Worm (Caenorhabditis elegans): ENCODE data around the gene marg-1.

DNA sequence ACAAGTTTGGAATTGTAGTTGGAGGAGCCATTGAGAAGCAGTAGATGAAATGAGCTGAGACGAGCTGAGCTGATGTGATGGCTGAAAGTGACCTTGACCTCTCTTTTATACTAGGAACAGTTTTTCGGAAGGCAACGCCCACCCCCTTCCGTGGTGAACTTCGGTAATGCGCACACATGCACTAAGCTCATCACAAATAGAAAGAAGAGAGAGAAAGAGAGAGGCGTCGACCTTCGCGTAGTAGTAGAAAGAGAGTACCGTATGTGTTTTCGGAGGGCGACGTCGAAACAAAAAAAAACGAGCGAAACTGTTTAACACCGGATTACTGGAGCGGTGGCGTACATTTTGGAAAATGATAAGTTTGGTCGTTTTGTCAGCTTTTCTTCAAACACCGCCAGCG is at the start of gene marg-1:
- TF ChIP-seq hnd-1 (tag; optimal IDR thresholded peaks at IDR 0.05) (no peak), ama-1 (optimal IDR thresholded peaks at IDR 0.05) (no peak), tra-4 (tag; optimal IDR thresholded peaks at IDR 0.05) (no peak), flt-1 (GFP tag; IDR thresholded peaks at IDR 0.05) (no peak), tbx-11 (GFP tag; IDR thresholded peaks at IDR 0.05) (no peak), ceh-13 (GFP tag; optimal IDR thresholded peaks at IDR 0.05) (no peak), scrt-1 (GFP tag; IDR thresholded peaks at IDR 0.05) (no peak), tbx-37 (GFP tag; conservative IDR thresholded peaks at IDR 0.05) (no peak), hmg-4 (GFP tag; optimal IDR thresholded peaks at IDR 0.05) (no peak), F13C5.2 (tag; optimal IDR thresholded peaks at IDR 0.05) (no peak), sea-1 (GFP tag; conservative IDR thresholded peaks at IDR 0.05) (no peak)

All from whole organism, early embryonic.